Worm (Caenorhabditis elegans) whole organism, L1 larva: ENCODE results near the gene ZK177.11.

Experiments
- ama-1 ChIP-seq: fragments of 150-350 bp; optimal IDR thresholded peaks from 2 replicates; lab custom pipeline; 2014
- ces-1 ChIP-seq: fragments of 150-350 bp; optimal IDR thresholded peaks from 2 replicates; lab custom pipeline; 2014; ENCODE audit warnings: missing biosample characterization, missing genetic modification reagents, missing genetic modification characterization
- elt-3 ChIP-seq, 6 experiments: fragments of 150-350 bp in 1 of 6; sonication (generic microtip); optimal IDR thresholded peaks; 2 replicates each; lab custom pipeline; 2017 to 2018; ENCODE audit warnings: missing biosample characterization in 6 of 6, missing genetic modification characterization in 6 of 6, inconsistent platforms in 1 of 6
- ets-5 ChIP-seq: fragments of 200-800 bp; sonication (Bioruptor generic); IDR thresholded peaks from 2 replicates; pipeline ENCODE4 v1.3.6; 2022; ENCODE audit warnings: missing genetic modification characterization, missing compliant biosample characterization
- fos-1 ChIP-seq: fragments of 150-350 bp; optimal IDR thresholded peaks from 2 replicates; lab custom pipeline; 2014; ENCODE audit warnings: missing biosample characterization, missing genetic modification characterization
- lin-14 ChIP-seq: fragments of 200-800 bp; sonication (Bioruptor generic); optimal IDR thresholded peaks from 2 replicates; lab custom pipeline; 2018; ENCODE audit warnings: mild to moderate bottlenecking, missing genetic modification characterization, moderate library complexity, missing compliant biosample characterization
- mdl-1 ChIP-seq, 2 experiments: fragments of 150-350 bp; optimal IDR thresholded peaks; 2 replicates each; lab custom pipeline; 2014 to 2017; ENCODE audit warnings: missing biosample characterization in 2 of 2, missing genetic modification characterization in 2 of 2, inconsistent platforms in 1 of 2
- mep-1 ChIP-seq: fragments of 150-350 bp; optimal IDR thresholded peaks from 2 replicates; lab custom pipeline; 2014; ENCODE audit warnings: missing biosample characterization, missing genetic modification characterization
- nhr-237 ChIP-seq: fragments of 150-350 bp; optimal IDR thresholded peaks from 2 replicates; lab custom pipeline; 2014; ENCODE audit warnings: missing biosample characterization, missing genetic modification characterization
- sptf-1 ChIP-seq: fragments of 150-350 bp; optimal IDR thresholded peaks from 2 replicates; lab custom pipeline; 2014; ENCODE audit warnings: missing biosample characterization, missing genetic modification characterization
- xbp-1 ChIP-seq: sonication (generic microtip); optimal IDR thresholded peaks from 2 replicates; lab custom pipeline; 2016; ENCODE audit warnings: missing genetic modification characterization, missing compliant biosample characterization
- zag-1 ChIP-seq: fragments of 150-350 bp; optimal IDR thresholded peaks from 2 replicates; lab custom pipeline; 2014; ENCODE audit warnings: missing biosample characterization, missing genetic modification characterization
- ztf-11 ChIP-seq, 2 experiments: sonication (generic microtip); optimal IDR thresholded peaks; 2 replicates each; lab custom pipeline; 2016 to 2017; ENCODE audit warnings: missing genetic modification characterization in 2 of 2, missing biosample characterization in 1 of 2, missing compliant biosample characterization in 1 of 2
- ztf-4 ChIP-seq: fragments of 150-350 bp; optimal IDR thresholded peaks from 2 replicates; lab custom pipeline; 2014; ENCODE audit warnings: missing biosample characterization, missing genetic modification characterization

- TF ChIP-seq zag-1 (no peak), elt-3 (tag; optimal IDR thresholded peaks at IDR 0.05; lab: Kevin White, UChicago) (no peak), ztf-11 (tag; optimal IDR thresholded peaks at IDR 0.05; lab: Kevin White, UChicago) (no peak), fos-1 (no peak), nhr-237 (tag; lab: Kevin White, UChicago) (no peak), lin-14 (GFP tag; lab: Kevin White, UChicago) (peak; percentile 29), ets-5 (GFP tag; lab: Robert Waterston, UW) (no peak), sptf-1 (no peak), ama-1 (lab: Kevin White, UChicago) (no peak), mdl-1 (tag; optimal IDR thresholded peaks at IDR 0.05; lab: Kevin White, UChicago) (no peak), xbp-1 (tag; lab: Kevin White, UChicago) (no peak), ztf-4 (tag; lab: Kevin White, UChicago) (no peak), ces-1 (GFP tag; lab: Kevin White, UChicago) (no peak), mep-1 (tag; lab: Kevin White, UChicago) (peak; percentile 46)
These were observed 21.6 kb upstream of the ZK177.11 start, which contains the start of gene F12A10.8 for ce11 chrII:5500986-5501657.
